Worm (Caenorhabditis elegans) whole organism, young adult: ENCODE measurements around the gene let-716.
A peak's percentile ranks its signal among the peaks of the same experiment; 100 is the strongest.

ENCODE experiments used
- B0336.3 ChIP-seq: fragments of 200-800 bp; sonication (Bioruptor generic); IDR thresholded peaks from 2 replicates; pipeline ENCODE4 v1.3.6; 2022; ENCODE audit warnings: missing genetic modification characterization, missing compliant biosample characterization
- F33H1.4 ChIP-seq: fragments of 200-800 bp; sonication (Bioruptor generic); IDR thresholded peaks from 2 replicates; pipeline ENCODE4 v1.3.6; 2022; ENCODE audit warnings: missing genetic modification reagents, missing genetic modification characterization, missing compliant biosample characterization
- F37B4.10 ChIP-seq: fragments of 200-800 bp; sonication (Bioruptor generic); IDR thresholded peaks from 2 replicates; pipeline ENCODE4 v1.3.6; 2022; ENCODE audit warnings: missing genetic modification characterization, missing compliant biosample characterization
- F57C9.4 ChIP-seq: sonication (generic microtip); optimal IDR thresholded peaks from 2 replicates; lab custom pipeline; 2017; ENCODE audit warnings: mild to moderate bottlenecking, missing genetic modification characterization, missing compliant biosample characterization
- K11D2.4 ChIP-seq: fragments of 200-800 bp; sonication (Bioruptor generic); IDR thresholded peaks from 2 replicates; pipeline ENCODE4 v1.3.6; 2022; ENCODE audit warnings: missing genetic modification reagents, missing genetic modification characterization, missing compliant biosample characterization
- K12H6.12 ChIP-seq: fragments of 200-800 bp; sonication (Bioruptor generic); optimal IDR thresholded peaks from 2 replicates; lab custom pipeline; 2018; ENCODE audit warnings: mild to moderate bottlenecking, missing genetic modification characterization, missing compliant biosample characterization
- T07F8.4 ChIP-seq: sonication (generic microtip); optimal IDR thresholded peaks from 2 replicates; lab custom pipeline; 2016; ENCODE audit warnings: mild to moderate bottlenecking, missing genetic modification characterization, moderate library complexity, missing compliant biosample characterization
- Y53G8AR.9 ChIP-seq: fragments of 200-800 bp; sonication (Bioruptor generic); conservative IDR thresholded peaks from 2 replicates; pipeline ENCODE4 v1.3.6; 2022; ENCODE audit warnings: missing genetic modification reagents, missing genetic modification characterization, missing compliant biosample characterization
- Y67H2A.10 ChIP-seq: fragments of 200-800 bp; sonication (Bioruptor generic); conservative IDR thresholded peaks from 2 replicates; pipeline ENCODE4 v1.3.6; 2022; ENCODE audit warnings: missing genetic modification reagents, missing genetic modification characterization, missing compliant biosample characterization
- Y95B8A.8 ChIP-seq: fragments of 200-800 bp; sonication (Bioruptor generic); IDR thresholded peaks from 2 replicates; pipeline ENCODE4 v1.3.6; 2022; ENCODE audit warnings: missing genetic modification reagents, missing genetic modification characterization, missing compliant biosample characterization
- ZK185.1 ChIP-seq: sonication (generic microtip); optimal IDR thresholded peaks from 2 replicates; lab custom pipeline; 2016; ENCODE audit warnings: mild to moderate bottlenecking, missing genetic modification characterization, missing compliant biosample characterization; ENCODE audit not compliant: poor library complexity, severe bottlenecking
- attf-6 ChIP-seq: fragments of 200-800 bp; sonication (Bioruptor generic); IDR thresholded peaks from 2 replicates; pipeline ENCODE4 v1.3.6; 2022; ENCODE audit warnings: missing genetic modification reagents, missing genetic modification characterization, missing compliant biosample characterization
- bed-2 ChIP-seq: fragments of 200-800 bp; sonication (Bioruptor generic); IDR thresholded peaks from 2 replicates; pipeline ENCODE4 v1.3.6; 2022; ENCODE audit warnings: missing genetic modification reagents, missing genetic modification characterization, missing compliant biosample characterization
- ceh-100 ChIP-seq: fragments of 200-800 bp; sonication (Bioruptor generic); IDR thresholded peaks from 2 replicates; pipeline ENCODE4 v1.3.6; 2022; ENCODE audit warnings: missing genetic modification reagents, missing genetic modification characterization, missing compliant biosample characterization
- ceh-27 ChIP-seq: fragments of 200-800 bp; sonication (Bioruptor generic); optimal IDR thresholded peaks from 2 replicates; lab custom pipeline; 2018; ENCODE audit warnings: mild to moderate bottlenecking, missing genetic modification characterization, moderate library complexity, missing compliant biosample characterization
- ceh-40 ChIP-seq: fragments of 200-800 bp; sonication (Bioruptor generic); IDR thresholded peaks from 2 replicates; pipeline ENCODE4 v1.3.6; 2022; ENCODE audit warnings: missing genetic modification characterization, missing compliant biosample characterization
- ceh-58 ChIP-seq: fragments of 200-800 bp; sonication (Bioruptor generic); IDR thresholded peaks from 2 replicates; pipeline ENCODE4 v1.3.6; 2022; ENCODE audit warnings: missing genetic modification characterization, missing compliant biosample characterization
- ceh-91 ChIP-seq: fragments of 200-800 bp; sonication (Bioruptor generic); IDR thresholded peaks from 2 replicates; pipeline ENCODE4 v1.3.6; 2022; ENCODE audit warnings: missing genetic modification reagents, missing genetic modification characterization, missing compliant biosample characterization
- dpff-1 ChIP-seq: sonication (generic microtip); optimal IDR thresholded peaks from 2 replicates; lab custom pipeline; 2017; ENCODE audit warnings: mild to moderate bottlenecking, missing genetic modification characterization, missing compliant biosample characterization
- egl-44 ChIP-seq: fragments of 200-800 bp; sonication (Bioruptor generic); IDR thresholded peaks from 2 replicates; pipeline ENCODE4 v1.3.6; 2022; ENCODE audit warnings: missing genetic modification reagents, missing genetic modification characterization, missing compliant biosample characterization
- ekl-4 ChIP-seq: fragments of 200-800 bp; sonication (Bioruptor generic); IDR thresholded peaks from 2 replicates; pipeline ENCODE4 v1.3.6; 2022; ENCODE audit warnings: missing genetic modification reagents, missing genetic modification characterization, missing compliant biosample characterization
- ets-4 ChIP-seq: fragments of 200-800 bp; sonication (Bioruptor generic); optimal IDR thresholded peaks from 2 replicates; lab custom pipeline; 2018; ENCODE audit warnings: mild to moderate bottlenecking, missing genetic modification characterization, missing compliant biosample characterization
- fkh-3 ChIP-seq: sonication (generic microtip); optimal IDR thresholded peaks from 2 replicates; lab custom pipeline; 2016; ENCODE audit warnings: mild to moderate bottlenecking, missing genetic modification characterization, missing compliant biosample characterization
- hmg-20 ChIP-seq: fragments of 200-800 bp; sonication (Bioruptor generic); IDR thresholded peaks from 2 replicates; pipeline ENCODE4 v1.3.6; 2022; ENCODE audit warnings: missing genetic modification reagents, missing genetic modification characterization, missing compliant biosample characterization
- lin-26 ChIP-seq: fragments of 200-800 bp; sonication (Bioruptor generic); IDR thresholded peaks from 2 replicates; pipeline ENCODE4 v1.3.6; 2022; ENCODE audit warnings: missing genetic modification reagents, missing genetic modification characterization, missing compliant biosample characterization
- lin-54 ChIP-seq: fragments of 200-800 bp; sonication (Bioruptor generic); optimal IDR thresholded peaks from 2 replicates; lab custom pipeline; 2018; ENCODE audit warnings: mild to moderate bottlenecking, missing genetic modification characterization, missing compliant biosample characterization
- lir-1 ChIP-seq: fragments of 200-800 bp; sonication (Bioruptor generic); conservative IDR thresholded peaks from 2 replicates; pipeline ENCODE4 v1.3.6; 2022; ENCODE audit warnings: missing genetic modification reagents, missing genetic modification characterization, missing compliant biosample characterization
- lsy-27 ChIP-seq: sonication (generic microtip); optimal IDR thresholded peaks from 2 replicates; lab custom pipeline; 2017; ENCODE audit warnings: missing genetic modification characterization, mild to moderate bottlenecking, missing compliant biosample characterization, antibody characterized with exemption, missing genotype, borderline replicate concordance; ENCODE audit not compliant: insufficient read depth
- madf-10 ChIP-seq: sonication (generic microtip); optimal IDR thresholded peaks from 2 replicates; lab custom pipeline; 2016; ENCODE audit warnings: mild to moderate bottlenecking, missing genetic modification characterization, missing compliant biosample characterization
- madf-6 ChIP-seq: fragments of 200-800 bp; sonication (Bioruptor generic); IDR thresholded peaks from 2 replicates; pipeline ENCODE4 v1.3.6; 2022; ENCODE audit warnings: missing genetic modification reagents, missing genetic modification characterization, missing compliant biosample characterization
- nhr-179 ChIP-seq: sonication (generic microtip); optimal IDR thresholded peaks from 2 replicates; lab custom pipeline; 2016; ENCODE audit warnings: mild to moderate bottlenecking, missing genetic modification characterization, missing compliant biosample characterization
- nhr-80 ChIP-seq: sonication (generic microtip); optimal IDR thresholded peaks from 2 replicates; lab custom pipeline; 2016; ENCODE audit warnings: missing genetic modification characterization, missing compliant biosample characterization
- rpc-1 ChIP-seq, 2 experiments: fragments of 150-350 bp in 1 of 2; sonication (generic microtip) in 1 of 2; optimal IDR thresholded peaks; 2 replicates each; lab custom pipeline; 2014 to 2018; ENCODE audit warnings: missing biosample characterization in 1 of 2, missing genetic modification characterization in 1 of 2, missing genetic modification reagents in 1 of 2, missing genotype in 1 of 2
- sea-2 ChIP-seq: fragments of 200-800 bp; sonication (Bioruptor generic); IDR thresholded peaks from 2 replicates; pipeline ENCODE4 v1.3.6; 2022; ENCODE audit warnings: missing genetic modification characterization, missing compliant biosample characterization
- snpc-3.4 ChIP-seq: sonication (generic microtip); optimal IDR thresholded peaks from 2 replicates; lab custom pipeline; 2017; ENCODE audit warnings: missing genetic modification characterization, mild to moderate bottlenecking, missing compliant biosample characterization, antibody characterized with exemption, moderate library complexity, missing genotype, missing genetic modification reagents
- somi-1 ChIP-seq: fragments of 200-800 bp; sonication (Bioruptor generic); optimal IDR thresholded peaks from 2 replicates; lab custom pipeline; 2018; ENCODE audit warnings: mild to moderate bottlenecking, missing genetic modification characterization, missing compliant biosample characterization
- tbp1 ChIP-seq: fragments of 200-800 bp; sonication (Bioruptor generic); optimal IDR thresholded peaks from 2 replicates; lab custom pipeline; 2018; ENCODE audit warnings: mild to moderate bottlenecking, missing genetic modification characterization, missing compliant biosample characterization
- tbx-9 ChIP-seq: sonication (generic microtip); optimal IDR thresholded peaks from 2 replicates; lab custom pipeline; 2016; ENCODE audit warnings: borderline replicate concordance, missing genetic modification characterization, inconsistent platforms, missing compliant biosample characterization
- zfh-2 ChIP-seq: fragments of 200-800 bp; sonication (Bioruptor generic); conservative IDR thresholded peaks from 2 replicates; pipeline ENCODE4 v1.3.6; 2022; ENCODE audit warnings: missing genetic modification reagents, missing genetic modification characterization, missing compliant biosample characterization
- zim-3 ChIP-seq: sonication (generic microtip); optimal IDR thresholded peaks from 2 replicates; lab custom pipeline; 2017; ENCODE audit warnings: mild to moderate bottlenecking, missing genetic modification characterization, moderate library complexity, missing compliant biosample characterization
- ztf-28 ChIP-seq: fragments of 200-800 bp; sonication (Bioruptor generic); IDR thresholded peaks from 2 replicates; pipeline ENCODE4 v1.3.6; 2022; ENCODE audit warnings: missing genetic modification reagents, missing genetic modification characterization, missing compliant biosample characterization
- ztf-6 ChIP-seq: fragments of 200-800 bp; sonication (Bioruptor generic); IDR thresholded peaks from 2 replicates; pipeline ENCODE4 v1.3.6; 2022; ENCODE audit warnings: missing genetic modification reagents, missing genetic modification characterization, missing compliant biosample characterization

Gene let-716

ce11 chrIII:6374947-6375415, 8.4 kb upstream of the let-716 start, which contains the start of the genes rps-13 and nfx-1 (continued):
- TF ChIP-seq tbp1 (GFP tag; lab: Kevin White, UChicago), result peak; percentile 46
- no peak for TF ChIP-seq snpc-3.4 (tag; lab: Kevin White, UChicago)
- no peak for TF ChIP-seq ztf-6
- no peak for TF ChIP-seq lin-26 (GFP tag; lab: Robert Waterston, UW)
- no peak for TF ChIP-seq hmg-20 (GFP tag; lab: Robert Waterston, UW)
- TF ChIP-seq madf-10 (tag; lab: Kevin White, UChicago), result no peak
- TF ChIP-seq lin-54 (GFP tag; lab: Kevin White, UChicago), result peak; percentile 41
- no peak for TF ChIP-seq lir-1 (GFP tag; lab: Robert Waterston, UW)
- peak; percentile 64; the same call in 1 of the 2 replicates for TF ChIP-seq madf-6 (GFP tag; lab: Robert Waterston, UW)
- no peak for TF ChIP-seq ceh-91 (GFP tag; lab: Robert Waterston, UW)
- TF ChIP-seq bed-2, result no peak
- peak; percentile 40 for TF ChIP-seq nhr-80
- TF ChIP-seq K12H6.12 (tag; lab: Kevin White, UChicago), result peak; percentile 8
- no peak for TF ChIP-seq zfh-2 (GFP tag; lab: Robert Waterston, UW)
- peak; percentile 90 for TF ChIP-seq F33H1.4
- no peak for TF ChIP-seq attf-6 (GFP tag; lab: Robert Waterston, UW)
- peak; percentile 14; the same call in 1 of the 2 replicates for TF ChIP-seq Y95B8A.8
- TF ChIP-seq ZK185.1 (tag; lab: Kevin White, UChicago), result peak; percentile 71
- TF ChIP-seq ceh-100 (GFP tag; lab: Robert Waterston, UW), result no peak
- TF ChIP-seq F37B4.10 (GFP tag; lab: Robert Waterston, UW), result no peak
- TF ChIP-seq K11D2.4 (GFP tag; lab: Robert Waterston, UW), result no peak
- TF ChIP-seq somi-1 (GFP tag; lab: Kevin White, UChicago), result no peak
- TF ChIP-seq tbx-9 (tag; lab: Kevin White, UChicago), result no peak
- TF ChIP-seq ceh-40 (GFP tag; lab: Robert Waterston, UW), result no peak
- TF ChIP-seq T07F8.4 (tag; lab: Kevin White, UChicago), result no peak
- TF ChIP-seq zim-3 (tag; lab: Kevin White, UChicago), result no peak
- TF ChIP-seq fkh-3 (tag; lab: Kevin White, UChicago), result no peak
- TF ChIP-seq ceh-27 (GFP tag; lab: Kevin White, UChicago), result peak; percentile 61
- TF ChIP-seq sea-2, result no peak
- no peak for TF ChIP-seq B0336.3 (GFP tag; lab: Robert Waterston, UW)
- no peak for TF ChIP-seq lsy-27 (tag; lab: Kevin White, UChicago)
- no peak for TF ChIP-seq rpc-1 (optimal IDR thresholded peaks at IDR 0.05; lab: Kevin White, UChicago)
- no peak for TF ChIP-seq rpc-1 (tag; optimal IDR thresholded peaks at IDR 0.05; lab: Kevin White, UChicago)
- TF ChIP-seq ztf-28 (GFP tag; lab: Robert Waterston, UW), result no peak
- TF ChIP-seq F57C9.4 (tag; lab: Kevin White, UChicago), result no peak
- TF ChIP-seq egl-44 (GFP tag; lab: Robert Waterston, UW), result no peak
- no peak for TF ChIP-seq ets-4 (GFP tag; lab: Kevin White, UChicago)
- no peak for TF ChIP-seq ekl-4 (GFP tag; lab: Robert Waterston, UW)
- no peak for TF ChIP-seq Y53G8AR.9
- TF ChIP-seq ceh-58 (GFP tag; lab: Robert Waterston, UW), result no peak
- TF ChIP-seq Y67H2A.10 (GFP tag; lab: Robert Waterston, UW), result no peak
- no peak for TF ChIP-seq nhr-179 (tag; lab: Kevin White, UChicago)
- no peak for TF ChIP-seq dpff-1
